Fruit fly (Drosophila melanogaster) whole organism, embryonic: Measurements from ENCODE around the gene CG18428.

ENCODE experiments used
- CG10147 ChIP-seq: fragments of 200-800 bp; sonication (Bioruptor generic); optimal IDR thresholded peaks from 2 replicates; lab custom pipeline; 2019; ENCODE audit warnings: missing biosample characterization, mild to moderate bottlenecking, missing genetic modification characterization, moderate library complexity
- CG10431 ChIP-seq: fragments of 200-800 bp; sonication (Bioruptor generic); optimal IDR thresholded peaks from 3 replicates; lab custom pipeline; 2018; ENCODE audit warnings: missing biosample characterization, mild to moderate bottlenecking, missing genetic modification characterization
- CG12155 ChIP-seq: fragments of 200-800 bp; sonication (Bioruptor generic); optimal IDR thresholded peaks from 3 replicates; lab custom pipeline; 2016; ENCODE audit warnings: missing biosample characterization, missing genetic modification characterization
- CG12659 ChIP-seq: fragments of 200-800 bp; sonication (Bioruptor generic); optimal IDR thresholded peaks from 3 replicates; lab custom pipeline; 2017; ENCODE audit warnings: mild to moderate bottlenecking, missing biosample characterization, missing genetic modification reagents, missing genetic modification characterization
- CG13123 ChIP-seq: fragments of 200-800 bp; sonication (Bioruptor generic); optimal IDR thresholded peaks from 2 replicates; lab custom pipeline; 2016; ENCODE audit warnings: missing biosample characterization, missing genetic modification characterization
- CG1647 ChIP-seq: fragments of 200-800 bp; sonication (Bioruptor generic); optimal IDR thresholded peaks from 3 replicates; lab custom pipeline; 2016; ENCODE audit warnings: missing biosample characterization, missing genetic modification characterization
- CG16863 ChIP-seq: fragments of 200-800 bp; sonication (Bioruptor generic); optimal IDR thresholded peaks from 3 replicates; lab custom pipeline; 2016; ENCODE audit warnings: missing biosample characterization, missing genetic modification characterization
- CG17912 ChIP-seq: fragments of 200-800 bp; sonication (Bioruptor generic); optimal IDR thresholded peaks from 2 replicates; lab custom pipeline; 2018; ENCODE audit warnings: missing biosample characterization, mild to moderate bottlenecking, missing genetic modification characterization
- CG2199 ChIP-seq: fragments of 200-800 bp; sonication (Bioruptor generic); IDR thresholded peaks from 3 replicates; pipeline ENCODE4 v1.3.6; 2022; ENCODE audit warnings: missing biosample characterization, missing genetic modification characterization
- CG2712 ChIP-seq: fragments of 200-800 bp; optimal IDR thresholded peaks from 3 replicates; lab custom pipeline; 2019; ENCODE audit warnings: missing biosample characterization, mild to moderate bottlenecking, missing genetic modification characterization, moderate library complexity
- CG31365 ChIP-seq: fragments of 200-800 bp; sonication (Bioruptor generic); optimal IDR thresholded peaks from 2 replicates; lab custom pipeline; 2018; ENCODE audit warnings: missing biosample characterization, mild to moderate bottlenecking, missing genetic modification characterization
- CG31441 ChIP-seq: fragments of 200-800 bp; sonication (Bioruptor generic); IDR thresholded peaks from 2 replicates; pipeline ENCODE4 v1.3.6; 2022; ENCODE audit warnings: missing biosample characterization, missing genetic modification characterization
- CG3726 ChIP-seq: fragments of 200-800 bp; sonication (Bioruptor generic); IDR thresholded peaks from 3 replicates; pipeline ENCODE4, ENCODE4 v1.3.6; 2022; ENCODE audit warnings: missing biosample characterization, missing genetic modification characterization
- CG7271 ChIP-seq: fragments of 200-800 bp; sonication (Bioruptor generic); optimal IDR thresholded peaks from 2 replicates; lab custom pipeline; 2018; ENCODE audit warnings: missing biosample characterization, mild to moderate bottlenecking, missing genetic modification characterization, moderate library complexity
- CG7556 ChIP-seq: fragments of 200-800 bp; sonication (Bioruptor generic); optimal IDR thresholded peaks from 2 replicates; lab custom pipeline; 2017; ENCODE audit warnings: missing biosample characterization, mild to moderate bottlenecking, missing genetic modification characterization
- CG7786 ChIP-seq: fragments of 200-800 bp; sonication (Bioruptor generic); optimal IDR thresholded peaks from 2 replicates; lab custom pipeline; 2016; ENCODE audit warnings: missing biosample characterization, missing genetic modification characterization
- Dad ChIP-seq: fragments of 200-800 bp; sonication (Bioruptor generic); optimal IDR thresholded peaks from 3 replicates; lab custom pipeline; 2016; ENCODE audit warnings: missing biosample characterization, missing genetic modification characterization
- Dbx ChIP-seq: fragments of 200-800 bp; sonication (Bioruptor generic); IDR thresholded peaks from 3 replicates; pipeline ENCODE4 v1.3.6; 2022; ENCODE audit warnings: missing biosample characterization, missing genetic modification characterization
- Oaz ChIP-seq: fragments of 200-800 bp; sonication (Bioruptor generic); IDR thresholded peaks from 2 replicates; pipeline ENCODE4 v1.3.6; 2022; ENCODE audit warnings: missing biosample characterization, missing genetic modification characterization
- Oli ChIP-seq: fragments of 200-800 bp; sonication (Bioruptor generic); optimal IDR thresholded peaks from 2 replicates; lab custom pipeline; 2018; ENCODE audit warnings: missing biosample characterization, mild to moderate bottlenecking, missing genetic modification characterization, moderate library complexity
- Ravus ChIP-seq: fragments of 200-800 bp; sonication (Bioruptor generic); IDR thresholded peaks from 2 replicates; pipeline ENCODE4 v1.3.6; 2022; ENCODE audit warnings: missing biosample characterization, missing genetic modification characterization
- Rfx ChIP-seq: fragments of 200-800 bp; sonication (Bioruptor generic); IDR thresholded peaks from 2 replicates; pipeline ENCODE4 v1.3.6; 2022; ENCODE audit warnings: missing biosample characterization, missing genetic modification characterization
- Scr ChIP-seq: fragments of 200-800 bp; sonication (Bioruptor generic); IDR thresholded peaks from 2 replicates; pipeline ENCODE4 v1.3.6; 2022; ENCODE audit warnings: missing biosample characterization, missing genetic modification characterization; ENCODE audit not compliant: partially characterized antibody
- Sox100B ChIP-seq: fragments of 200-800 bp; sonication (Bioruptor generic); optimal IDR thresholded peaks from 3 replicates; lab custom pipeline; 2018; ENCODE audit warnings: missing biosample characterization, mild to moderate bottlenecking, missing genetic modification characterization
- Sry-δ ChIP-seq: fragments of 200-800 bp; sonication (Bioruptor generic); optimal IDR thresholded peaks from 2 replicates; lab custom pipeline; 2016; ENCODE audit warnings: missing biosample characterization, missing genetic modification characterization
- Xbp1 ChIP-seq: fragments of 200-800 bp; sonication (Bioruptor generic); optimal IDR thresholded peaks from 3 replicates; lab custom pipeline; 2016; ENCODE audit warnings: missing biosample characterization, mild to moderate bottlenecking, missing genetic modification characterization
- Xrp1 ChIP-seq: fragments of 200-800 bp; sonication (Bioruptor generic); IDR thresholded peaks from 2 replicates; pipeline ENCODE4 v1.3.6; 2022; ENCODE audit warnings: missing biosample characterization, missing genetic modification characterization
- amos ChIP-seq: fragments of 200-800 bp; sonication (Bioruptor generic); IDR thresholded peaks from 2 replicates; pipeline ENCODE4 v1.3.6; 2022; ENCODE audit warnings: missing biosample characterization, missing genetic modification characterization; ENCODE audit not compliant: partially characterized antibody
- bab2 ChIP-seq: fragments of 200-800 bp; sonication (Bioruptor generic); optimal IDR thresholded peaks from 2 replicates; lab custom pipeline; 2016; ENCODE audit warnings: missing biosample characterization, missing genetic modification characterization
- bsh ChIP-seq, 2 experiments: fragments of 200-800 bp; sonication (Bioruptor generic); optimal IDR thresholded peaks; 2 replicates each; lab custom pipeline; 2017 to 2018; ENCODE audit warnings: mild to moderate bottlenecking in 2 of 2, missing biosample characterization in 2 of 2, missing genetic modification characterization in 2 of 2, moderate library complexity in 1 of 2
- da ChIP-seq: fragments of 200-800 bp; sonication (Bioruptor generic); optimal IDR thresholded peaks from 2 replicates; lab custom pipeline; 2016; ENCODE audit warnings: missing biosample characterization, missing genetic modification characterization
- dmrt11E ChIP-seq: fragments of 200-800 bp; sonication (Bioruptor generic); optimal IDR thresholded peaks from 3 replicates; lab custom pipeline; 2018; ENCODE audit warnings: missing biosample characterization, mild to moderate bottlenecking, missing genetic modification characterization, moderate library complexity
- fd102C ChIP-seq: fragments of 200-800 bp; sonication (Bioruptor generic); optimal IDR thresholded peaks from 2 replicates; lab custom pipeline; 2018; ENCODE audit warnings: missing biosample characterization, mild to moderate bottlenecking, missing genetic modification characterization, moderate library complexity
- gcm2 ChIP-seq: fragments of 200-800 bp; sonication (Bioruptor generic); optimal IDR thresholded peaks from 2 replicates; lab custom pipeline; 2016; ENCODE audit warnings: missing biosample characterization, missing genetic modification characterization
- hbn ChIP-seq: fragments of 200-800 bp; sonication (Bioruptor generic); IDR thresholded peaks from 2 replicates; pipeline ENCODE4 v1.3.6; 2022; ENCODE audit warnings: missing biosample characterization, missing genetic modification characterization; ENCODE audit not compliant: partially characterized antibody
- ken ChIP-seq: fragments of 200-800 bp; sonication (Bioruptor generic); IDR thresholded peaks from 3 replicates; pipeline ENCODE4 v1.3.6; 2022; ENCODE audit warnings: missing biosample characterization, missing genetic modification characterization
- knrl ChIP-seq: fragments of 200-800 bp; sonication (Bioruptor generic); IDR thresholded peaks from 3 replicates; pipeline ENCODE4 v1.3.6; 2022; ENCODE audit warnings: missing biosample characterization, missing genetic modification characterization; ENCODE audit not compliant: partially characterized antibody
- luna ChIP-seq: fragments of 200-800 bp; sonication (Bioruptor generic); optimal IDR thresholded peaks from 2 replicates; lab custom pipeline; 2016; ENCODE audit warnings: missing biosample characterization, missing genetic modification characterization
- maf-S ChIP-seq: fragments of 200-800 bp; sonication (Bioruptor generic); optimal IDR thresholded peaks from 2 replicates; lab custom pipeline; 2016; ENCODE audit warnings: missing biosample characterization, missing genetic modification characterization
- nom ChIP-seq: fragments of 200-800 bp; sonication (Bioruptor generic); optimal IDR thresholded peaks from 2 replicates; lab custom pipeline; 2017; ENCODE audit warnings: missing biosample characterization, missing genetic modification characterization, mild to moderate bottlenecking, moderate library complexity, missing genetic modification reagents
- pnt ChIP-seq: fragments of 200-800 bp; sonication (Bioruptor generic); optimal IDR thresholded peaks from 3 replicates; lab custom pipeline; 2016; ENCODE audit warnings: missing biosample characterization, missing genetic modification characterization
- pros ChIP-seq: fragments of 200-800 bp; sonication (Bioruptor generic); optimal IDR thresholded peaks from 3 replicates; lab custom pipeline; 2019; ENCODE audit warnings: missing biosample characterization, mild to moderate bottlenecking, missing genetic modification characterization, moderate library complexity
- pum ChIP-seq: fragments of 200-800 bp; sonication (Bioruptor generic); optimal IDR thresholded peaks from 2 replicates; lab custom pipeline; 2016; ENCODE audit warnings: missing biosample characterization, missing genetic modification characterization
- rib ChIP-seq: fragments of 200-800 bp; sonication (Bioruptor generic); IDR thresholded peaks from 2 replicates; pipeline ENCODE4 v1.3.6; 2022; ENCODE audit warnings: missing biosample characterization, missing genetic modification characterization
- sens ChIP-seq: fragments of 200-800 bp; sonication (Bioruptor generic); peaks from one replicate; lab custom pipeline; 2016; ENCODE audit warnings: missing biosample characterization, missing genetic modification characterization
- unpg ChIP-seq: fragments of 200-800 bp; sonication (Bioruptor generic); optimal IDR thresholded peaks from 3 replicates; lab custom pipeline; 2018; ENCODE audit warnings: missing biosample characterization, mild to moderate bottlenecking, missing genetic modification characterization, moderate library complexity
- vvl ChIP-seq: fragments of 200-800 bp; sonication (Bioruptor generic); IDR thresholded peaks from 2 replicates; pipeline ENCODE4 v1.3.6; 2022; ENCODE audit warnings: missing biosample characterization, missing genetic modification characterization
- zfh2 ChIP-seq: fragments of 200-800 bp; sonication (Bioruptor generic); optimal IDR thresholded peaks from 2 replicates; lab custom pipeline; 2016; ENCODE audit warnings: missing biosample characterization, missing genetic modification characterization

The CG18428 gene

DNA sequence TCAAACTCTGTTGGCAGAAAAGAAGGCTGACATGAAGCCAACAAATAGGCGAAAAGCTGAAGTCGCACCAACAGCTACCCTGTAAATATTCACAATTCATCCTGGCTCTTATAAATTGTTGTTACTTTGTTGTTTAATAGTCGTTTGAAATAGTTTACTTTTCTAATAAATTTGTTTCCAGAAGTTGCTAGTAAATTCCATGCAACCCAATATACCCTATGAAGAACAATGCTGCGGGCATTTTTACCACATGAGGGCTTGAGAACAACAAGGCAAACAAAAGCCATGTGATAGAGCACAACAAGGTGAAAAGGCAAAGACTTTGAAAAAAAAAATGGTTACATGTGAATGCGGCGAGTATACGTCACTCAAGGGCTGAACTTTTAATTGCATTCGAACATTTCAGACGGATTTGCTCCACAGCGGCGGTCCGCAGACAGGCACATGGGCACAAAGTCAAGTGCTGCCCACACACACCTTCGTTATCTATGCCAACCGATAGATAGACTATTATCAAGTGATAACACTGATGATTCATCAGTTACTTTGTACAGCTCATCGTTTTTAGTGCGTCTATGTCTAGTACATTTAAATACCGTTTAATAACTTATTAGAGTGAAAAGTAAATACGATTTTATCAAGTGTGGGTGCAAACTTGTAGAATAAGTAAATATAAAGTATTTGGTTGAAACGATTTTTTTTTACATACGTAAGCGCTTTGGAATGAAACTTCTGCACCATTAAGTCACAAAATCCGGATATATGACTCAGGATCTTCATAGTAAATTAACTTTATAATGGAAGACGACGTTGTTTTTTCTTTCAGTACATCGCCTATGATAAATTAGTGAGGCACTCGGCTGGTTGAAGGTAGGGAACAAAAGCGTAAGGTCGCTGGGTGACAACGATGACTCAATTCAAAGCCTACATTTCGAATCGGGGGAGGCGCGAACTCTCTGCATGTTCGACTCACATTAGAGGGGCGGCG lies 9.8 kb upstream of the CG18428 start:
- peak; percentile 68; the same call in 2 of the 3 replicates for TF ChIP-seq ken (GFP tag; lab: Robert Waterston, UW)
- no peak for TF ChIP-seq CG10431 (GFP tag; lab: Kevin White, UChicago)
- TF ChIP-seq CG12155, result peak; percentile 81
- peak; percentile 87 for TF ChIP-seq Dbx (GFP tag; lab: Robert Waterston, UW)
- no peak for TF ChIP-seq pros (GFP tag; lab: Kevin White, UChicago)
- TF ChIP-seq zfh2 (GFP tag; lab: Kevin White, UChicago), result peak; percentile 76
- TF ChIP-seq bsh (GFP tag; optimal IDR thresholded peaks at IDR 0.05; lab: Kevin White, UChicago), result peak; percentile 17 to 87
- TF ChIP-seq gcm2 (GFP tag; lab: Kevin White, UChicago), result peak; percentile 62
- peak; percentile 74 for TF ChIP-seq CG12659 (GFP tag; lab: Kevin White, UChicago)
- peak; percentile 87 for TF ChIP-seq Xrp1 (GFP tag; lab: Robert Waterston, UW)
- TF ChIP-seq hbn (GFP tag; lab: Robert Waterston, UW), result no peak
- TF ChIP-seq Ravus (GFP tag; lab: Robert Waterston, UW), result peak; percentile 54; the same call in 1 of the 2 replicates
- peak; percentile 70 for TF ChIP-seq Dad (GFP tag; lab: Kevin White, UChicago)
- peak; percentile 47; the same call in 1 of the 2 replicates for TF ChIP-seq rib (GFP tag; lab: Robert Waterston, UW)
- TF ChIP-seq pnt (GFP tag; lab: Kevin White, UChicago), result peak; percentile 72
- peak; percentile 79 for TF ChIP-seq maf-S (GFP tag; lab: Kevin White, UChicago)
- TF ChIP-seq CG2199 (GFP tag; lab: Robert Waterston, UW), result 0 out of 3 replicates have a peak, but pooled peaks have one; percentile 29
- TF ChIP-seq CG3726 (GFP tag; lab: Robert Waterston, UW), result peak; percentile 84
- TF ChIP-seq nom (GFP tag; lab: Kevin White, UChicago), result no peak
- peak; percentile 54 for TF ChIP-seq CG10147 (GFP tag; lab: Kevin White, UChicago)
- TF ChIP-seq CG17912 (GFP tag; lab: Kevin White, UChicago), result no peak
- peak; percentile 21 for TF ChIP-seq Sox100B (GFP tag; lab: Kevin White, UChicago)
- peak; percentile 82 for TF ChIP-seq Oli (tag; lab: Kevin White, UChicago)
- TF ChIP-seq CG7556 (GFP tag; lab: Kevin White, UChicago), result peak; percentile 12
- TF ChIP-seq pum, result peak; percentile 66
- TF ChIP-seq da (GFP tag; lab: Kevin White, UChicago), result peak; percentile 17
- peak; percentile 44 for TF ChIP-seq luna (GFP tag; lab: Kevin White, UChicago)
- TF ChIP-seq CG1647 (GFP tag; lab: Kevin White, UChicago), result peak; percentile 66
- TF ChIP-seq bab2 (GFP tag; lab: Kevin White, UChicago), result peak; percentile 85
- TF ChIP-seq Scr (GFP tag; lab: Robert Waterston, UW), result no peak
- no peak for TF ChIP-seq CG7271 (tag; lab: Kevin White, UChicago)
- TF ChIP-seq sens (GFP tag; lab: Kevin White, UChicago), result peak; percentile 96
- TF ChIP-seq CG31441 (GFP tag; lab: Robert Waterston, UW), result peak; percentile 51
- peak; percentile 82 for TF ChIP-seq CG2712 (tag; lab: Kevin White, UChicago)
- TF ChIP-seq unpg, result peak; percentile 76
- peak; percentile 60; the same call in 1 of the 2 replicates for TF ChIP-seq Oaz (GFP tag; lab: Robert Waterston, UW)
- TF ChIP-seq knrl, result no peak
- TF ChIP-seq Xbp1 (GFP tag; lab: Kevin White, UChicago), result peak; percentile 79
- TF ChIP-seq dmrt11E (tag; lab: Kevin White, UChicago), result peak; percentile 55
- TF ChIP-seq amos (GFP tag; lab: Robert Waterston, UW), result no peak
- TF ChIP-seq CG16863 (GFP tag; lab: Kevin White, UChicago), result peak; percentile 85
- peak; percentile 89 for TF ChIP-seq Rfx (GFP tag; lab: Robert Waterston, UW)
- peak; percentile 28 for TF ChIP-seq CG31365 (tag; lab: Kevin White, UChicago)
- TF ChIP-seq fd102C (GFP tag; lab: Kevin White, UChicago), result no peak
- peak; percentile 64 for TF ChIP-seq CG13123
- peak; percentile 87 for TF ChIP-seq CG7786 (GFP tag; lab: Kevin White, UChicago)
- peak; percentile 89 for TF ChIP-seq vvl
- TF ChIP-seq Sry-δ (GFP tag; lab: Kevin White, UChicago), result peak; percentile 44
